Worm (Caenorhabditis elegans): ENCODE results near the gene T21B4.3.

Gene T21B4.3

ce11 chrII:12519616-12520015 is 22.7 kb upstream of the T21B4.3 start, which contains the start of gene ceh-99:
ceh-99 (plus strand) TSS chrII:12519981.
- TF ChIP-seq pax-1 (tag; optimal IDR thresholded peaks at IDR 0.05) (no peak), zip-5 (tag; optimal IDR thresholded peaks at IDR 0.05) (no peak), K02D7.2 (tag; optimal IDR thresholded peaks at IDR 0.05) (no peak), ceh-9 (tag; optimal IDR thresholded peaks at IDR 0.05) (no peak), che-1 (tag; optimal IDR thresholded peaks at IDR 0.05) (no peak), ref-2 (tag; optimal IDR thresholded peaks at IDR 0.05) (no peak), unc-3 (GFP tag; conservative IDR thresholded peaks at IDR 0.05) (no peak), unc-3 (tag; optimal IDR thresholded peaks at IDR 0.05) (no peak), ceh-18 (tag; optimal IDR thresholded peaks at IDR 0.05) (no peak), hlh-13 (GFP tag; optimal IDR thresholded peaks at IDR 0.05) (no peak), ceh-22 (tag; optimal IDR thresholded peaks at IDR 0.05) (no peak), rnt-1 (tag; optimal IDR thresholded peaks at IDR 0.05) (no peak), nhr-232 (tag; optimal IDR thresholded peaks at IDR 0.05) (no peak), pha-2 (tag; optimal IDR thresholded peaks at IDR 0.05) (no peak), ztf-16 (tag; optimal IDR thresholded peaks at IDR 0.05) (no peak), Y22D7AL.16 (tag; optimal IDR thresholded peaks at IDR 0.05) (no peak), sox-2 (GFP tag; IDR thresholded peaks at IDR 0.05) (no peak), hlh-6 (tag; optimal IDR thresholded peaks at IDR 0.05) (no peak), ceh-2 (tag; optimal IDR thresholded peaks at IDR 0.05) (no peak), ets-4 (tag; optimal IDR thresholded peaks at IDR 0.05) (no peak)

- TF ChIP-seq pat-9 (tag; optimal IDR thresholded peaks at IDR 0.05) (no peak), mec-3 (tag; optimal IDR thresholded peaks at IDR 0.05; ENCODE audit: borderline replicate concordance) (no peak), syd-9 (tag; optimal IDR thresholded peaks at IDR 0.05) (no peak), sox-2 (GFP tag; IDR thresholded peaks at IDR 0.05) (no peak), tbx-7 (tag; optimal IDR thresholded peaks at IDR 0.05) (no peak), unc-86 (tag; optimal IDR thresholded peaks at IDR 0.05) (no peak), fax-1 (tag; optimal IDR thresholded peaks at IDR 0.05) (no peak), ceh-34 (tag; optimal IDR thresholded peaks at IDR 0.05) (no peak), ceh-30 (tag; optimal IDR thresholded peaks at IDR 0.05) (no peak), hlh-13 (GFP tag; optimal IDR thresholded peaks at IDR 0.05) (no peak), pag-3 (tag; optimal IDR thresholded peaks at IDR 0.05; ENCODE audit: borderline replicate concordance) (no peak)
Observed at ce11 chrII:12518809-12519344, 22.0 kb upstream of the T21B4.3 start, which contains the start of gene srh-70. srh-70 (minus strand) TSS chrII:12518859.

ce11 chrII:12518008-12518407 is 21.1 kb upstream of the T21B4.3 start:
- TF ChIP-seq ceh-18 (tag; optimal IDR thresholded peaks at IDR 0.05), result no peak
- TF ChIP-seq odd-2 (tag; optimal IDR thresholded peaks at IDR 0.05), result no peak
- TF ChIP-seq hlh-30 (tag; optimal IDR thresholded peaks at IDR 0.05; ENCODE audit: insufficient read depth), result no peak
- TF ChIP-seq syd-9 (tag; optimal IDR thresholded peaks at IDR 0.05), result no peak
- TF ChIP-seq hlh-13 (GFP tag; optimal IDR thresholded peaks at IDR 0.05), result no peak
- no peak for TF ChIP-seq ttx-3 (tag; optimal IDR thresholded peaks at IDR 0.05)

- TF ChIP-seq gmeb-2 (tag; optimal IDR thresholded peaks at IDR 0.05) (no peak), rnt-1 (tag; optimal IDR thresholded peaks at IDR 0.05) (no peak), ceh-45 (GFP tag; IDR thresholded peaks at IDR 0.05) (no peak), ceh-31 (tag; optimal IDR thresholded peaks at IDR 0.05) (no peak), odd-2 (tag; optimal IDR thresholded peaks at IDR 0.05) (no peak), mec-3 (tag; optimal IDR thresholded peaks at IDR 0.05; ENCODE audit: borderline replicate concordance) (no peak)
Observed at ce11 chrII:12516313-12516712, 19.4 kb upstream of the T21B4.3 start, which contains the start of gene srh-61. srh-61 (minus strand) TSS chrII:12516413.

- TF ChIP-seq tbx-2 (tag; optimal IDR thresholded peaks at IDR 0.05), result no peak
Observed at ce11 chrII:12514620-12515019, 17.7 kb upstream of the T21B4.3 start, which contains the start of gene srh-69. srh-69 (minus strand) TSS chrII:12514720.
